Worm (Caenorhabditis elegans) whole organism, early embryonic: ENCODE data around the gene cyn-3.

ENCODE experiments used
- F13C5.2 ChIP-seq: sonication (generic microtip); optimal IDR thresholded peaks from 2 replicates; lab custom pipeline; 2017; ENCODE audit warnings: mild to moderate bottlenecking, missing genetic modification characterization, inconsistent platforms, missing compliant biosample characterization
- ama-1 ChIP-seq: fragments of 150-350 bp; optimal IDR thresholded peaks from 2 replicates; lab custom pipeline; 2014
- ceh-13 ChIP-seq: fragments of 200-800 bp; sonication (Bioruptor generic); optimal IDR thresholded peaks from 2 replicates; lab custom pipeline; 2018; ENCODE audit warnings: mild to moderate bottlenecking, missing genetic modification characterization, missing compliant biosample characterization
- ceh-36 ChIP-seq: sonication (generic microtip); optimal IDR thresholded peaks from 2 replicates; lab custom pipeline; 2016; ENCODE audit warnings: missing genetic modification characterization, inconsistent platforms, missing compliant biosample characterization
- flt-1 ChIP-seq: fragments of 200-800 bp; sonication (Bioruptor generic); IDR thresholded peaks from 2 replicates; pipeline ENCODE4 v1.3.6; 2022; ENCODE audit warnings: missing genetic modification characterization, missing compliant biosample characterization
- hmg-4 ChIP-seq: fragments of 200-800 bp; sonication (Bioruptor generic); optimal IDR thresholded peaks from 2 replicates; lab custom pipeline; 2018; ENCODE audit warnings: mild to moderate bottlenecking, missing genetic modification characterization, missing compliant biosample characterization
- scrt-1 ChIP-seq: fragments of 200-800 bp; sonication (Bioruptor generic); IDR thresholded peaks from 2 replicates; pipeline ENCODE4 v1.3.6; 2022; ENCODE audit warnings: missing genetic modification characterization, missing compliant biosample characterization
- tra-4 ChIP-seq: sonication (generic microtip); optimal IDR thresholded peaks from 2 replicates; lab custom pipeline; 2017; ENCODE audit warnings: missing genetic modification characterization, missing compliant biosample characterization

DNA sequence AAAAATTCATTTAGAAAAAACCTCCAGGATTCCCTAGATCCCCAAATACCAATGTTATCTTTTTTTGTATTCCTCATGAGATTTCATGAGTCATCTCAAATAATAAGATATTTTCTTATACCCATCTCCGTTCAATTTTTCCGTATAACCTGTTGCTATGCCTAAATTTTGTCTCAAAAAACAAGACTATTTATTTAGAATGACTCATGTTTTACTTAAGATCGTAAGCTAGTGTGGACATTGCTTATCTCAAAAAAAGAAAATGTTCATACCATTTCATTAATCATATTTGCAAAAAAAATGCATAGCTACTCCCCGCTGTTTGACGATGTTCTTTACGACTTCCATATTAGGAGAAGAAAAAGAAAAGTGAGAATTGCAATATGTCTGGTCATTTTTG is 49.5 kb upstream of the cyn-3 start, which contains the start of gene K08F9.3:
- TF ChIP-seq ama-1 (lab: Kevin White, UChicago) (no peak), ceh-13 (GFP tag; lab: Kevin White, UChicago) (no peak), ceh-36 (tag; lab: Kevin White, UChicago) (no peak), scrt-1 (GFP tag; lab: Robert Waterston, UW) (no peak), hmg-4 (GFP tag; lab: Kevin White, UChicago) (no peak), flt-1 (no peak), tra-4 (no peak), F13C5.2 (no peak)
